Worm (Caenorhabditis elegans): Measurements from ENCODE around the gene F54D10.9.

ce11 chrII:3821248-3821647 lies 11.0 kb downstream of the F54D10.9 start, which contains the start of gene F54D10.7:
- no peak for TF ChIP-seq rpc-1 (optimal IDR thresholded peaks at IDR 0.05)
- no peak for TF ChIP-seq rpc-1 (tag; optimal IDR thresholded peaks at IDR 0.05)
- TF ChIP-seq akir-1 (GFP tag; optimal IDR thresholded peaks at IDR 0.05): no peak
- no peak for TF ChIP-seq F52B5.7 (tag; optimal IDR thresholded peaks at IDR 0.05)

Measured in whole organism, young adult.